Worm (Caenorhabditis elegans) whole organism, mixed stage, embryonic: ENCODE data around the gene math-45.
"Not testable (repeated sequence)": the region's sequence is repeated elsewhere in the genome, so short reads cannot be mapped to it uniquely, and the experiment has no call there.

Experiments used
- M03D4.4 ChIP-seq: sonication (generic microtip); optimal IDR thresholded peaks from 2 replicates; lab custom pipeline; 2017; ENCODE audit warnings: mild to moderate bottlenecking, missing genetic modification characterization, missing compliant biosample characterization
- bed-3 ChIP-seq: fragments of 200-800 bp; sonication (Bioruptor generic); optimal IDR thresholded peaks from 3 replicates; lab custom pipeline; 2018; ENCODE audit warnings: mild to moderate bottlenecking, missing genetic modification characterization, moderate library complexity, missing compliant biosample characterization
- blmp-1 ChIP-seq: fragments of 150-350 bp; optimal IDR thresholded peaks from 2 replicates; lab custom pipeline; 2014; ENCODE audit warnings: missing biosample characterization, missing genetic modification characterization
- ceh-39 ChIP-seq: fragments of 150-350 bp; optimal IDR thresholded peaks from 2 replicates; lab custom pipeline; 2014; ENCODE audit warnings: missing biosample characterization, missing genetic modification characterization
- ceh-43 ChIP-seq: fragments of 200-800 bp; sonication (Bioruptor generic); optimal IDR thresholded peaks from 2 replicates; lab custom pipeline; 2018; ENCODE audit warnings: mild to moderate bottlenecking, missing genetic modification characterization, moderate library complexity, missing compliant biosample characterization
- ceh-83 ChIP-seq: fragments of 200-800 bp; sonication (Bioruptor generic); optimal IDR thresholded peaks from 2 replicates; lab custom pipeline; 2018; ENCODE audit warnings: mild to moderate bottlenecking, missing genetic modification characterization, missing compliant biosample characterization
- ces-1 ChIP-seq: fragments of 150-350 bp; optimal IDR thresholded peaks from 2 replicates; lab custom pipeline; 2014; ENCODE audit warnings: missing biosample characterization, missing genetic modification reagents, missing genetic modification characterization
- cnd-1 ChIP-seq: fragments of 200-800 bp; sonication (Bioruptor generic); optimal IDR thresholded peaks from 2 replicates; lab custom pipeline; 2018; ENCODE audit warnings: mild to moderate bottlenecking, missing genetic modification characterization, missing compliant biosample characterization
- drap-1 ChIP-seq: fragments of 200-800 bp; sonication (Bioruptor generic); optimal IDR thresholded peaks from 3 replicates; lab custom pipeline; 2018; ENCODE audit warnings: mild to moderate bottlenecking, missing genetic modification characterization, missing compliant biosample characterization
- elt-1 ChIP-seq: sonication (generic microtip); optimal IDR thresholded peaks from 2 replicates; lab custom pipeline; 2017; ENCODE audit warnings: missing genetic modification characterization, mild to moderate bottlenecking, missing compliant biosample characterization, antibody characterized with exemption, moderate library complexity, borderline replicate concordance; ENCODE audit not compliant: insufficient read depth
- elt-3 ChIP-seq: fragments of 150-350 bp; optimal IDR thresholded peaks from 2 replicates; lab custom pipeline; 2014; ENCODE audit warnings: missing biosample characterization, missing genetic modification characterization
- flh-1 ChIP-seq: fragments of 200-800 bp; sonication (Bioruptor generic); optimal IDR thresholded peaks from 2 replicates; lab custom pipeline; 2018; ENCODE audit warnings: mild to moderate bottlenecking, missing genetic modification characterization, moderate library complexity, missing compliant biosample characterization
- ham-2 ChIP-seq: fragments of 200-800 bp; sonication (Bioruptor generic); optimal IDR thresholded peaks from 2 replicates; lab custom pipeline; 2018; ENCODE audit warnings: mild to moderate bottlenecking, missing genetic modification characterization, missing compliant biosample characterization
- lin-13 ChIP-seq: fragments of 150-350 bp; optimal IDR thresholded peaks from 2 replicates; lab custom pipeline; 2014; ENCODE audit warnings: missing biosample characterization, missing genetic modification characterization
- mab-5 ChIP-seq: fragments of 150-350 bp; optimal IDR thresholded peaks from 2 replicates; lab custom pipeline; 2014; ENCODE audit warnings: missing biosample characterization, missing genetic modification characterization
- mep-1 ChIP-seq: fragments of 150-350 bp; optimal IDR thresholded peaks from 2 replicates; lab custom pipeline; 2017; ENCODE audit warnings: missing biosample characterization, missing genetic modification reagents, missing genetic modification characterization, inconsistent platforms
- nhr-12 ChIP-seq: fragments of 150-350 bp; optimal IDR thresholded peaks from 2 replicates; lab custom pipeline; 2014; ENCODE audit warnings: missing biosample characterization, missing genetic modification characterization
- nhr-2 ChIP-seq: fragments of 150-350 bp; optimal IDR thresholded peaks from 2 replicates; lab custom pipeline; 2014; ENCODE audit warnings: missing biosample characterization, missing genetic modification characterization
- nhr-237 ChIP-seq: fragments of 150-350 bp; optimal IDR thresholded peaks from 2 replicates; lab custom pipeline; 2014; ENCODE audit warnings: missing biosample characterization, missing genetic modification characterization
- nhr-28 ChIP-seq: fragments of 150-350 bp; optimal IDR thresholded peaks from 2 replicates; lab custom pipeline; 2014; ENCODE audit warnings: missing biosample characterization, missing genetic modification characterization
- nhr-76 ChIP-seq: sonication (generic microtip); optimal IDR thresholded peaks from 2 replicates; lab custom pipeline; 2017; ENCODE audit warnings: missing biosample characterization, missing genetic modification characterization
- pha-4 ChIP-seq: fragments of 150-350 bp; optimal IDR thresholded peaks from 2 replicates; lab custom pipeline; 2018; ENCODE audit warnings: missing biosample characterization, missing genetic modification reagents, missing genetic modification characterization
- sem-2 ChIP-seq: fragments of 200-800 bp; sonication (Bioruptor generic); optimal IDR thresholded peaks from 2 replicates; lab custom pipeline; 2018; ENCODE audit warnings: mild to moderate bottlenecking, missing genetic modification characterization, missing compliant biosample characterization
- snpc-4 ChIP-seq: fragments of 150-350 bp; optimal IDR thresholded peaks from 2 replicates; lab custom pipeline; 2014; ENCODE audit warnings: missing biosample characterization, missing genetic modification characterization
- sptf-1 ChIP-seq: sonication (generic microtip); optimal IDR thresholded peaks from 2 replicates; lab custom pipeline; 2017; ENCODE audit warnings: mild to moderate bottlenecking, missing genetic modification characterization, moderate library complexity, missing compliant biosample characterization
- tbx-8 ChIP-seq: fragments of 200-800 bp; sonication (Bioruptor generic); optimal IDR thresholded peaks from 2 replicates; lab custom pipeline; 2018; ENCODE audit warnings: mild to moderate bottlenecking, missing genetic modification characterization, moderate library complexity, missing compliant biosample characterization
- unc-120 ChIP-seq: sonication (generic microtip); optimal IDR thresholded peaks from 2 replicates; lab custom pipeline; 2017; ENCODE audit warnings: missing genetic modification characterization, missing compliant biosample characterization; ENCODE audit not compliant: poor library complexity, severe bottlenecking
- unc-39 ChIP-seq: fragments of 150-350 bp; optimal IDR thresholded peaks from 2 replicates; lab custom pipeline; 2014; ENCODE audit warnings: missing biosample characterization, missing genetic modification characterization
- unc-62 ChIP-seq: fragments of 150-350 bp; optimal IDR thresholded peaks from 2 replicates; lab custom pipeline; 2014; ENCODE audit warnings: missing biosample characterization, missing genetic modification reagents, missing genetic modification characterization
- zip-8 ChIP-seq: fragments of 150-350 bp; optimal IDR thresholded peaks from 2 replicates; lab custom pipeline; 2014; ENCODE audit warnings: missing biosample characterization, missing genetic modification characterization
- ztf-11 ChIP-seq: fragments of 150-350 bp; optimal IDR thresholded peaks from 2 replicates; lab custom pipeline; 2014; ENCODE audit warnings: missing biosample characterization, missing genetic modification characterization

Gene math-45

ce11 chrII:1517354-1517753 is at the start of gene math-45:
TSS of gene math-45 (minus strand) at chrII:1517454.
- TF ChIP-seq bed-3 (GFP tag; lab: Kevin White, UChicago) (no peak), unc-62 (GFP tag; lab: Kevin White, UChicago) (no peak), nhr-76 (tag; lab: Kevin White, UChicago) (no peak), drap-1 (GFP tag; lab: Kevin White, UChicago) (no peak), blmp-1 (tag; lab: Kevin White, UChicago) (no peak), sptf-1 (tag; lab: Kevin White, UChicago) (no peak), nhr-237 (no peak), nhr-2 (no peak), unc-120 (tag; lab: Kevin White, UChicago) (no peak), elt-1 (tag; lab: Kevin White, UChicago) (no peak)

- TF ChIP-seq cnd-1 (no peak), ces-1 (GFP tag; lab: Kevin White, UChicago) (no peak), mab-5 (tag; lab: Kevin White, UChicago) (no peak), lin-13 (tag; lab: Kevin White, UChicago) (no peak), tbx-8 (GFP tag; lab: Kevin White, UChicago) (no peak), ceh-83 (GFP tag; lab: Kevin White, UChicago) (no peak), pha-4 (tag; lab: Kevin White, UChicago) (no peak), M03D4.4 (tag; lab: Kevin White, UChicago) (no peak)
Measured at ce11 chrII:1561863-1562262, 44.6 kb upstream of the math-45 start, which contains the start of gene K05F6.14. TSS of gene K05F6.14 (plus strand) at chrII:1562163.

- TF ChIP-seq ceh-83 (GFP tag; lab: Kevin White, UChicago): no peak
- no peak for TF ChIP-seq tbx-8 (GFP tag; lab: Kevin White, UChicago)
- TF ChIP-seq flh-1: no peak
- no peak for TF ChIP-seq nhr-12 (tag; lab: Kevin White, UChicago)
- no peak for TF ChIP-seq ces-1 (GFP tag; lab: Kevin White, UChicago)
- TF ChIP-seq ztf-11: no peak
- no peak for TF ChIP-seq unc-120 (tag; lab: Kevin White, UChicago)
- TF ChIP-seq snpc-4 (tag; lab: Kevin White, UChicago): no peak
- no peak for TF ChIP-seq bed-3 (GFP tag; lab: Kevin White, UChicago)
- TF ChIP-seq sptf-1 (tag; lab: Kevin White, UChicago): no peak
- no peak for TF ChIP-seq mab-5 (tag; lab: Kevin White, UChicago)
- no peak for TF ChIP-seq ceh-43
Measured at ce11 chrII:1560839-1561238, 43.6 kb upstream of the math-45 start.

- not testable (repeated sequence) for TF ChIP-seq nhr-237; M03D4.4 (tag; lab: Kevin White, UChicago); pha-4 (tag; lab: Kevin White, UChicago)
Measured at ce11 chrII:1556217-1556616, 39.0 kb upstream of the math-45 start, which contains the start of the genes fbxb-54 and fbxb-50. TSS of gene fbxb-54 (minus strand) at chrII:1556317. TSS of gene fbxb-50 (plus strand) at chrII:1556443.

ce11 chrII:1550501-1550900 is 33.2 kb upstream of the math-45 start, which contains the start of the genes fbxb-52 and fbxb-51:
TSS of gene fbxb-52 (minus strand) at chrII:1550601.
TSS of gene fbxb-51 (plus strand) at chrII:1550712.
- TF ChIP-seq ham-2 (GFP tag; lab: Kevin White, UChicago): no peak
- TF ChIP-seq ceh-39 (tag; lab: Kevin White, UChicago): no peak
- TF ChIP-seq ces-1 (GFP tag; lab: Kevin White, UChicago): no peak
- no peak for TF ChIP-seq tbx-8 (GFP tag; lab: Kevin White, UChicago)
- TF ChIP-seq elt-3 (tag; lab: Kevin White, UChicago): no peak
- no peak for TF ChIP-seq nhr-76 (tag; lab: Kevin White, UChicago)
- no peak for TF ChIP-seq mep-1 (tag; lab: Kevin White, UChicago)
- no peak for TF ChIP-seq ceh-83 (GFP tag; lab: Kevin White, UChicago)
- TF ChIP-seq flh-1: no peak
- no peak for TF ChIP-seq sem-2 (GFP tag; lab: Kevin White, UChicago)
- no peak for TF ChIP-seq nhr-28 (tag; lab: Kevin White, UChicago)
- no peak for TF ChIP-seq snpc-4 (tag; lab: Kevin White, UChicago)
- no peak for TF ChIP-seq drap-1 (GFP tag; lab: Kevin White, UChicago)
- TF ChIP-seq nhr-237: no peak
- no peak for TF ChIP-seq cnd-1
- no peak for TF ChIP-seq lin-13 (tag; lab: Kevin White, UChicago)
- no peak for TF ChIP-seq zip-8 (tag; lab: Kevin White, UChicago)
- no peak for TF ChIP-seq sptf-1 (tag; lab: Kevin White, UChicago)
- TF ChIP-seq mab-5 (tag; lab: Kevin White, UChicago): no peak
- no peak for TF ChIP-seq unc-39
